Fruit fly (Drosophila melanogaster): ENCODE results near the gene CG10132.

- TF ChIP-seq OdsH (GFP tag; optimal IDR thresholded peaks at IDR 0.05) (no peak), Hnf4 (GFP tag; optimal IDR thresholded peaks at IDR 0.05) (no peak), sv (GFP tag; optimal IDR thresholded peaks at IDR 0.05) (no peak), h (GFP tag; optimal IDR thresholded peaks at IDR 0.05) (no peak), Hr78 (GFP tag; optimal IDR thresholded peaks at IDR 0.05) (no peak)
Measured at dm6 chr2L:19506323-19506722, 12.3 kb upstream of the CG10132 start.
